Worm (Caenorhabditis elegans) whole organism, early embryonic: ENCODE data around the gene rnp-9.

ENCODE experiments used
- B0310.2 ChIP-seq: sonication (generic microtip); optimal IDR thresholded peaks from 2 replicates; lab custom pipeline; 2016; ENCODE audit warnings: mild to moderate bottlenecking, missing genetic modification characterization, missing compliant biosample characterization
- F13C5.2 ChIP-seq: sonication (generic microtip); optimal IDR thresholded peaks from 2 replicates; lab custom pipeline; 2017; ENCODE audit warnings: mild to moderate bottlenecking, missing genetic modification characterization, inconsistent platforms, missing compliant biosample characterization
- ama-1 ChIP-seq: fragments of 150-350 bp; optimal IDR thresholded peaks from 2 replicates; lab custom pipeline; 2014
- ceh-36 ChIP-seq: sonication (generic microtip); optimal IDR thresholded peaks from 2 replicates; lab custom pipeline; 2016; ENCODE audit warnings: missing genetic modification characterization, inconsistent platforms, missing compliant biosample characterization
- ets-7 ChIP-seq: sonication (generic microtip); optimal IDR thresholded peaks from 2 replicates; lab custom pipeline; 2016; ENCODE audit warnings: missing genotype, missing genetic modification characterization, missing compliant biosample characterization
- hmbx-1 ChIP-seq: sonication (generic microtip); optimal IDR thresholded peaks from 2 replicates; lab custom pipeline; 2016; ENCODE audit warnings: mild to moderate bottlenecking, missing genetic modification characterization, missing compliant biosample characterization
- hmg-4 ChIP-seq: fragments of 200-800 bp; sonication (Bioruptor generic); optimal IDR thresholded peaks from 2 replicates; lab custom pipeline; 2018; ENCODE audit warnings: mild to moderate bottlenecking, missing genetic modification characterization, missing compliant biosample characterization
- pes-1 ChIP-seq: fragments of 200-800 bp; sonication (Bioruptor generic); IDR thresholded peaks from 2 replicates; pipeline ENCODE4 v1.3.6; 2022; ENCODE audit warnings: missing genetic modification reagents, missing genetic modification characterization, missing compliant biosample characterization
- scrt-1 ChIP-seq: fragments of 200-800 bp; sonication (Bioruptor generic); IDR thresholded peaks from 2 replicates; pipeline ENCODE4 v1.3.6; 2022; ENCODE audit warnings: missing genetic modification characterization, missing compliant biosample characterization
- sea-1 ChIP-seq: fragments of 200-800 bp; sonication (Bioruptor generic); conservative IDR thresholded peaks from 2 replicates; pipeline ENCODE4 v1.3.6; 2022; ENCODE audit warnings: missing genetic modification characterization, missing compliant biosample characterization
- tbx-11 ChIP-seq: fragments of 200-800 bp; sonication (Bioruptor generic); IDR thresholded peaks from 2 replicates; pipeline ENCODE4 v1.3.6; 2022; ENCODE audit warnings: missing genetic modification characterization, missing compliant biosample characterization
- tbx-37 ChIP-seq: fragments of 200-800 bp; sonication (Bioruptor generic); conservative IDR thresholded peaks from 2 replicates; pipeline ENCODE4 v1.3.6; 2022; ENCODE audit warnings: missing genetic modification reagents, missing genetic modification characterization, missing compliant biosample characterization

DNA sequence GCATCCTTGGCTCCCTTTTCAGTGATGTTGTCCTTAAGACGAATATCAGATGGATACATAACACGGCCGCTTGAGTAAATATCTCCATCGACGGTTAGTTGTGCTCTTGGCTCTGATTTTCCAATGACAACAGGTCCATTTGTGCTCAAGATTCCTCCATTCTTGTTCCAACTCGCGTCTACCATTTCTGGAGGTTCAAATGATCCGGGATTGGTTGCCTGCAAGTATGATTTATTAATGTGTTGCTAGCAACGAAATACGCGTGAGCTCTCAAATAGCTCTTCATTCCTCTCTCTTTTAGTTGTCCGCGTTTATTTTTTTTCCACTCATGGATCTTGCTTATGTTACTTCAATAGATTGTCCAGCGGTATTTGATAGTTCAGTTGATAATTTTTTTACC is 16.6 kb downstream of the rnp-9 start, which contains the start of gene arrd-28:
- TF ChIP-seq sea-1 (GFP tag; lab: Robert Waterston, UW) (no peak), scrt-1 (GFP tag; lab: Robert Waterston, UW) (no peak), hmbx-1 (no peak), pes-1 (GFP tag; lab: Robert Waterston, UW) (no peak), hmg-4 (GFP tag; lab: Kevin White, UChicago) (no peak), ceh-36 (tag; lab: Kevin White, UChicago) (no peak), ets-7 (tag; lab: Kevin White, UChicago) (no peak), tbx-37 (GFP tag; lab: Robert Waterston, UW) (no peak), ama-1 (lab: Kevin White, UChicago) (no peak), B0310.2 (tag; lab: Kevin White, UChicago) (no peak), tbx-11 (GFP tag; lab: Robert Waterston, UW) (no peak), F13C5.2 (no peak)
